Fruit fly (Drosophila melanogaster) whole organism, embryonic: ENCODE measurements around the gene Gr64a.

Experiments used
- Aef1 ChIP-seq: fragments of 200-800 bp; sonication (Bioruptor generic); IDR thresholded peaks from 3 replicates; pipeline ENCODE4 v1.3.6; 2022; ENCODE audit warnings: missing biosample characterization, missing genetic modification characterization
- Atf-2 ChIP-seq: fragments of 200-800 bp; sonication (Bioruptor generic); optimal IDR thresholded peaks from 2 replicates; lab custom pipeline; 2016; ENCODE audit warnings: missing biosample characterization, missing genetic modification characterization
- Awh ChIP-seq: fragments of 200-800 bp; sonication (Bioruptor generic); IDR thresholded peaks from 2 replicates; pipeline ENCODE4, ENCODE4 v1.3.6; 2022; ENCODE audit warnings: missing biosample characterization, missing genetic modification characterization
- B-H1 ChIP-seq: fragments of 200-800 bp; sonication (Bioruptor generic); IDR thresholded peaks from 3 replicates; pipeline ENCODE4 v1.3.6; 2022; ENCODE audit warnings: missing biosample characterization, missing genetic modification characterization
- BEAF-32 ChIP-seq: fragments of 200-800 bp; sonication (Bioruptor generic); optimal IDR thresholded peaks from 3 replicates; lab custom pipeline; 2017; ENCODE audit warnings: missing biosample characterization, missing genetic modification characterization, mild to moderate bottlenecking, moderate library complexity, missing genetic modification reagents
- Bgb ChIP-seq: fragments of 200-800 bp; sonication (Bioruptor generic); IDR thresholded peaks from 2 replicates; pipeline ENCODE4 v1.3.6; 2022; ENCODE audit warnings: missing biosample characterization, missing genetic modification characterization; ENCODE audit not compliant: partially characterized antibody
- Blimp-1 ChIP-seq: fragments of 200-800 bp; sonication (Bioruptor generic); optimal IDR thresholded peaks from 3 replicates; lab custom pipeline; 2018; ENCODE audit warnings: missing biosample characterization, missing genetic modification characterization, mild to moderate bottlenecking, moderate library complexity, missing genetic modification reagents
- BtbVII ChIP-seq: fragments of 200-800 bp; sonication (Bioruptor generic); optimal IDR thresholded peaks from 3 replicates; lab custom pipeline; 2017; ENCODE audit warnings: missing biosample characterization, mild to moderate bottlenecking, missing genetic modification characterization
- CG14965 ChIP-seq: fragments of 200-800 bp; sonication (Bioruptor generic); optimal IDR thresholded peaks from 2 replicates; lab custom pipeline; 2016; ENCODE audit warnings: missing biosample characterization, missing genetic modification characterization, borderline replicate concordance
- CG15696 ChIP-seq: fragments of 200-800 bp; sonication (Bioruptor generic); optimal IDR thresholded peaks from 2 replicates; lab custom pipeline; 2019; ENCODE audit warnings: missing biosample characterization, mild to moderate bottlenecking, missing genetic modification characterization, moderate library complexity
- CG17328 ChIP-seq: fragments of 200-800 bp; sonication (Bioruptor generic); IDR thresholded peaks from 2 replicates; pipeline ENCODE4 v1.3.6; 2022; ENCODE audit warnings: missing biosample characterization, missing genetic modification characterization
- CG17612 ChIP-seq: fragments of 200-800 bp; sonication (Bioruptor generic); IDR thresholded peaks from 2 replicates; pipeline ENCODE4 v1.3.6; 2022; ENCODE audit warnings: missing biosample characterization, missing genetic modification characterization
- CG18476 ChIP-seq: fragments of 200-800 bp; sonication (Bioruptor generic); optimal IDR thresholded peaks from 2 replicates; lab custom pipeline; 2016; ENCODE audit warnings: missing biosample characterization, mild to moderate bottlenecking, missing genetic modification characterization
- CG3281 ChIP-seq: fragments of 200-800 bp; sonication (Bioruptor generic); optimal IDR thresholded peaks from 3 replicates; lab custom pipeline; 2017; ENCODE audit warnings: missing biosample characterization, mild to moderate bottlenecking, missing genetic modification characterization
- CG4404 ChIP-seq: fragments of 200-800 bp; sonication (Bioruptor generic); IDR thresholded peaks from 2 replicates; pipeline ENCODE4 v1.3.6; 2022; ENCODE audit warnings: missing biosample characterization, missing genetic modification characterization
- CG7786 ChIP-seq: fragments of 200-800 bp; sonication (Bioruptor generic); optimal IDR thresholded peaks from 2 replicates; lab custom pipeline; 2016; ENCODE audit warnings: missing biosample characterization, missing genetic modification characterization
- CG7839 ChIP-seq: fragments of 200-800 bp; sonication (Bioruptor generic); optimal IDR thresholded peaks from 3 replicates; lab custom pipeline; 2018; ENCODE audit warnings: missing biosample characterization, mild to moderate bottlenecking, missing genetic modification characterization, moderate library complexity
- CG8281 ChIP-seq: fragments of 200-800 bp; sonication (Bioruptor generic); optimal IDR thresholded peaks from 2 replicates; lab custom pipeline; 2018; ENCODE audit warnings: missing biosample characterization, mild to moderate bottlenecking, missing genetic modification characterization, moderate library complexity
- CG8924 ChIP-seq: fragments of 200-800 bp; optimal IDR thresholded peaks from 3 replicates; lab custom pipeline; 2019; ENCODE audit warnings: missing biosample characterization, mild to moderate bottlenecking, missing genetic modification characterization, moderate library complexity
- Dbx ChIP-seq: fragments of 200-800 bp; sonication (Bioruptor generic); IDR thresholded peaks from 3 replicates; pipeline ENCODE4 v1.3.6; 2022; ENCODE audit warnings: missing biosample characterization, missing genetic modification characterization
- Dip3 ChIP-seq: fragments of 200-800 bp; sonication (Bioruptor generic); optimal IDR thresholded peaks from 3 replicates; lab custom pipeline; 2016; ENCODE audit warnings: missing biosample characterization, missing genetic modification characterization
- Dp ChIP-seq: fragments of 200-800 bp; sonication (Bioruptor generic); optimal IDR thresholded peaks from 2 replicates; lab custom pipeline; 2018; ENCODE audit warnings: missing biosample characterization, mild to moderate bottlenecking, missing genetic modification characterization, moderate library complexity
- HLH54F ChIP-seq: fragments of 200-800 bp; sonication (Bioruptor generic); optimal IDR thresholded peaks from 3 replicates; lab custom pipeline; 2016; ENCODE audit warnings: missing biosample characterization, missing genetic modification characterization
- Hmr ChIP-seq: fragments of 200-800 bp; sonication (Bioruptor generic); optimal IDR thresholded peaks from 3 replicates; lab custom pipeline; 2017; ENCODE audit warnings: mild to moderate bottlenecking, missing biosample characterization, missing genetic modification reagents, missing genetic modification characterization
- Kr ChIP-seq: fragments of 200-800 bp; sonication (Bioruptor generic); optimal IDR thresholded peaks from 2 replicates; lab custom pipeline; 2017; ENCODE audit warnings: missing biosample characterization, mild to moderate bottlenecking, missing genetic modification characterization
- Nf-YB ChIP-seq: fragments of 200-800 bp; sonication (Bioruptor generic); optimal IDR thresholded peaks from 3 replicates; lab custom pipeline; 2019; ENCODE audit warnings: missing biosample characterization, mild to moderate bottlenecking, missing genetic modification characterization, moderate library complexity
- Oaz ChIP-seq: fragments of 200-800 bp; sonication (Bioruptor generic); IDR thresholded peaks from 2 replicates; pipeline ENCODE4 v1.3.6; 2022; ENCODE audit warnings: missing biosample characterization, missing genetic modification characterization
- Poxn ChIP-seq: fragments of 200-800 bp; sonication (Bioruptor generic); IDR thresholded peaks from 2 replicates; pipeline ENCODE4 v1.3.6; 2022; ENCODE audit warnings: missing biosample characterization, missing genetic modification characterization
- Scr ChIP-seq: fragments of 200-800 bp; sonication (Bioruptor generic); IDR thresholded peaks from 2 replicates; pipeline ENCODE4 v1.3.6; 2022; ENCODE audit warnings: missing biosample characterization, missing genetic modification characterization; ENCODE audit not compliant: partially characterized antibody
- Usf ChIP-seq: fragments of 200-800 bp; sonication (Bioruptor generic); optimal IDR thresholded peaks from 2 replicates; lab custom pipeline; 2017; ENCODE audit warnings: missing genotype, missing biosample characterization, missing genetic modification characterization
- Xrp1 ChIP-seq: fragments of 200-800 bp; sonication (Bioruptor generic); IDR thresholded peaks from 2 replicates; pipeline ENCODE4 v1.3.6; 2022; ENCODE audit warnings: missing biosample characterization, missing genetic modification characterization
- ash1 ChIP-seq: fragments of 200-800 bp; sonication (Bioruptor generic); optimal IDR thresholded peaks from 2 replicates; lab custom pipeline; 2018; ENCODE audit warnings: missing biosample characterization, mild to moderate bottlenecking, missing genetic modification characterization
- bcd ChIP-seq: fragments of 200-800 bp; sonication (Bioruptor generic); optimal IDR thresholded peaks from 2 replicates; lab custom pipeline; 2017; ENCODE audit warnings: missing biosample characterization, mild to moderate bottlenecking, missing genetic modification characterization
- cato ChIP-seq: fragments of 200-800 bp; sonication (Bioruptor generic); optimal IDR thresholded peaks from 2 replicates; lab custom pipeline; 2016; ENCODE audit warnings: missing biosample characterization, missing genetic modification characterization, borderline replicate concordance
- chm ChIP-seq: fragments of 200-800 bp; sonication (Bioruptor generic); IDR thresholded peaks from 2 replicates; pipeline ENCODE4 v1.3.6; 2022; ENCODE audit warnings: missing biosample characterization, missing genetic modification characterization
- croc ChIP-seq: fragments of 200-800 bp; sonication (Bioruptor generic); conservative IDR thresholded peaks from 3 replicates; pipeline ENCODE4 v1.3.6; 2022; ENCODE audit warnings: missing biosample characterization, missing genetic modification characterization
- danr ChIP-seq: fragments of 200-800 bp; sonication (Bioruptor generic); IDR thresholded peaks from 2 replicates; pipeline ENCODE4 v1.3.6; 2022; ENCODE audit warnings: missing biosample characterization, missing genetic modification characterization
- dati ChIP-seq: fragments of 200-800 bp; sonication (Bioruptor generic); IDR thresholded peaks from 2 replicates; pipeline ENCODE4 v1.3.6; 2022; ENCODE audit warnings: missing biosample characterization, missing genetic modification characterization
- dmrt11E ChIP-seq: fragments of 200-800 bp; sonication (Bioruptor generic); optimal IDR thresholded peaks from 3 replicates; lab custom pipeline; 2018; ENCODE audit warnings: missing biosample characterization, mild to moderate bottlenecking, missing genetic modification characterization, moderate library complexity
- fd102C ChIP-seq: fragments of 200-800 bp; sonication (Bioruptor generic); optimal IDR thresholded peaks from 2 replicates; lab custom pipeline; 2018; ENCODE audit warnings: missing biosample characterization, mild to moderate bottlenecking, missing genetic modification characterization, moderate library complexity
- fd3F ChIP-seq: fragments of 200-800 bp; sonication (Bioruptor generic); optimal IDR thresholded peaks from 2 replicates; lab custom pipeline; 2018; ENCODE audit warnings: missing biosample characterization, mild to moderate bottlenecking, missing genetic modification characterization, moderate library complexity
- gfzf ChIP-seq: fragments of 200-800 bp; sonication (Bioruptor generic); optimal IDR thresholded peaks from 2 replicates; lab custom pipeline; 2016; ENCODE audit warnings: missing biosample characterization, mild to moderate bottlenecking, missing genetic modification characterization, moderate library complexity
- maf-S ChIP-seq: fragments of 200-800 bp; sonication (Bioruptor generic); optimal IDR thresholded peaks from 2 replicates; lab custom pipeline; 2016; ENCODE audit warnings: missing biosample characterization, missing genetic modification characterization
- mam ChIP-seq: fragments of 200-800 bp; sonication (Bioruptor generic); optimal IDR thresholded peaks from 3 replicates; lab custom pipeline; 2016; ENCODE audit warnings: missing biosample characterization, missing genetic modification characterization
- nom ChIP-seq: fragments of 200-800 bp; sonication (Bioruptor generic); optimal IDR thresholded peaks from 2 replicates; lab custom pipeline; 2017; ENCODE audit warnings: missing biosample characterization, missing genetic modification characterization, mild to moderate bottlenecking, moderate library complexity, missing genetic modification reagents
- peb ChIP-seq: fragments of 200-800 bp; sonication (Bioruptor generic); IDR thresholded peaks from 2 replicates; pipeline ENCODE4 v1.3.6; 2022; ENCODE audit warnings: missing biosample characterization, missing genetic modification characterization
- psq ChIP-seq: fragments of 200-800 bp; sonication (Bioruptor generic); optimal IDR thresholded peaks from 2 replicates; lab custom pipeline; 2017; ENCODE audit warnings: missing biosample characterization, missing genetic modification characterization
- stc ChIP-seq: fragments of 200-800 bp; sonication (Bioruptor generic); IDR thresholded peaks from 2 replicates; pipeline ENCODE4 v1.3.6; 2022; ENCODE audit warnings: missing biosample characterization, missing genetic modification characterization
- tio ChIP-seq: fragments of 200-800 bp; sonication (Bioruptor generic); optimal IDR thresholded peaks from 2 replicates; lab custom pipeline; 2017; ENCODE audit warnings: missing biosample characterization, missing genetic modification characterization, inconsistent platforms
- wor ChIP-seq: fragments of 200-800 bp; sonication (Bioruptor generic); IDR thresholded peaks from 2 replicates; pipeline ENCODE4 v1.3.6; 2022; ENCODE audit warnings: missing biosample characterization, missing genetic modification characterization

Gene Gr64a

DNA sequence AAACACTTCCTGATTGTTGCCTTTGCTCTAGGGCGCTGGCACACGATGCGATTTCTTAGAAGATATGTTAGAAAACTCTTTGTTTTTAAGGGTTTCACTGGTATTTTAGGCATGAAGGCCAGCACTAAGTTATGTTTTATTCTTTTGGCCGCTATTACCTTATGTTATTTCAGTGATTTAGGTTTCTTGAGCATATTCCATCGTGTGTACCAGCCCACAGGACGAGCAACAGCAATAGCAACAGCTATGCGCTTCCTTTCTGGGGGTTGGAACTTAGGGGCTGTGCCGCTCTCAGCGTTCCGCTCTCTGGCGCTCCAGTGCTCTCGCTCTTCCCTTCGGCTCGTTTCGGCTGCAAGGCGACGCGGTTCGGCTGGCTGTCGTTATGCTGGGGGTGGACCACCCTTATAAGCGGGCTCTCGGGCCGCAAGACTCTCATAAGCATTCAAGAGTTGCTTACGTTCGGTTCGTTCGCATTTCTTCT, 43.1 kb upstream of the Gr64a start, which contains the start of gene scrt (continued):
- TF ChIP-seq CG8281 (tag; lab: Kevin White, UChicago): no peak
- TF ChIP-seq Dip3: peak; percentile 10
- TF ChIP-seq CG8924: peak; percentile 76
- TF ChIP-seq Aef1: no peak; the same call in 2 of the 3 replicates
- TF ChIP-seq ash1 (GFP tag; lab: Kevin White, UChicago): no peak
- TF ChIP-seq maf-S (GFP tag; lab: Kevin White, UChicago): no peak
- TF ChIP-seq CG17328 (GFP tag; lab: Robert Waterston, UW): 0 out of 2 replicates have a peak, but pooled peaks have one; percentile 33
- TF ChIP-seq CG14965: no peak
- TF ChIP-seq BEAF-32 (GFP tag; lab: Kevin White, UChicago): no peak
- TF ChIP-seq tio (GFP tag; lab: Kevin White, UChicago): no peak
- TF ChIP-seq bcd (GFP tag; lab: Kevin White, UChicago): peak; percentile 33
- TF ChIP-seq dati: no peak
- TF ChIP-seq nom (GFP tag; lab: Kevin White, UChicago): no peak
- TF ChIP-seq CG18476 (GFP tag; lab: Kevin White, UChicago): no peak
- TF ChIP-seq Hmr (GFP tag; lab: Kevin White, UChicago): peak; percentile 66
- peak; percentile 41 for TF ChIP-seq HLH54F (GFP tag; lab: Kevin White, UChicago)
- no peak for TF ChIP-seq CG7786 (GFP tag; lab: Kevin White, UChicago)
- no peak for TF ChIP-seq Kr (GFP tag; lab: Kevin White, UChicago)
- 0 out of 2 replicates have a peak, but pooled peaks have one; percentile 24 for TF ChIP-seq Awh
- TF ChIP-seq Dbx (GFP tag; lab: Robert Waterston, UW): no peak; the same call in 2 of the 3 replicates
- TF ChIP-seq mam (GFP tag; lab: Kevin White, UChicago): no peak
- peak; percentile 53; the same call in 1 of the 2 replicates for TF ChIP-seq peb (GFP tag; lab: Robert Waterston, UW)
- TF ChIP-seq Blimp-1 (GFP tag; lab: Kevin White, UChicago): no peak
- TF ChIP-seq Scr: peak; percentile 52
- no peak for TF ChIP-seq CG17612 (GFP tag; lab: Robert Waterston, UW)
- TF ChIP-seq CG15696 (tag; lab: Kevin White, UChicago): peak; percentile 94
- no peak for TF ChIP-seq chm (GFP tag; lab: Robert Waterston, UW)
- TF ChIP-seq croc (GFP tag; lab: Robert Waterston, UW): peak; percentile 37; the same call in 1 of the 3 replicates
- TF ChIP-seq psq (GFP tag; lab: Kevin White, UChicago): no peak
- no peak for TF ChIP-seq cato
- no peak for TF ChIP-seq Bgb (GFP tag; lab: Robert Waterston, UW)
- TF ChIP-seq danr (GFP tag; lab: Robert Waterston, UW): no peak
- TF ChIP-seq dmrt11E (tag; lab: Kevin White, UChicago): peak; percentile 91
- no peak for TF ChIP-seq Usf (GFP tag; lab: Kevin White, UChicago)
- TF ChIP-seq stc: no peak
- TF ChIP-seq Oaz (GFP tag; lab: Robert Waterston, UW): 0 out of 2 replicates have a peak, but pooled peaks have one; percentile 21
- 0 out of 2 replicates have a peak, but pooled peaks have one; percentile 17 for TF ChIP-seq wor (GFP tag; lab: Robert Waterston, UW)
- peak; percentile 34 for TF ChIP-seq fd102C (GFP tag; lab: Kevin White, UChicago)
- TF ChIP-seq fd3F: no peak
- no peak for TF ChIP-seq Poxn
- no peak for TF ChIP-seq CG3281 (GFP tag; lab: Kevin White, UChicago)
- no peak for TF ChIP-seq Dp (GFP tag; lab: Kevin White, UChicago)
- TF ChIP-seq Xrp1 (GFP tag; lab: Robert Waterston, UW): peak; percentile 80; the same call in 1 of the 2 replicates
- TF ChIP-seq B-H1 (GFP tag; lab: Robert Waterston, UW): no peak
- peak; percentile 9 for TF ChIP-seq Nf-YB (GFP tag; lab: Kevin White, UChicago)
- TF ChIP-seq BtbVII (GFP tag; lab: Kevin White, UChicago): peak; percentile 28
- no peak for TF ChIP-seq CG7839 (tag; lab: Kevin White, UChicago)
- no peak for TF ChIP-seq Atf-2
- TF ChIP-seq CG4404 (GFP tag; lab: Robert Waterston, UW): peak; percentile 77
- no peak for TF ChIP-seq gfzf
